Worm (Caenorhabditis elegans) whole organism, dauer: ENCODE results near the gene ngn-1.

Experiments used
- unc-62 ChIP-seq: sonication (generic microtip); optimal IDR thresholded peaks from 2 replicates; lab custom pipeline; 2017; ENCODE audit warnings: missing biosample characterization, missing genetic modification reagents, missing genetic modification characterization

ngn-1 gene

DNA sequence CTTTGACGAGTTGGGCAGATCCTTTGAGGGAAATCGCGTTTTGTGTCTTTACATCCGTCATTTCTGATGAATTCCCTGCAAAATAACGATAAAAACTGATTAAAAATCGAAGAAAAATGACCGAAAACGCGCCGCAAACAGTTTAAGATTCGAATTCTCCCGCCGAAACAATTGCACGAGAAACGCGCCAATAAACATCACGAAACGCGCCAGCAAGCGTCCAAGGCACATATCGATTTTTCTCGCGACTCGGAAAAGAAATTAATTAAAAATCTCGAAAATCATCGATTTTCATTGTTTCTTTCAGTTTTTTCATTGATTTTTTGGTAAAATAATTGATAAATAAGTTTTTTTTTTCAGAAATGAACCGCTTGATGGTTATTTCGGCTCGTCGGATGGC, 12.9 kb upstream of the ngn-1 start, which contains the start of the genes mdf-2 and nduv-3:
TSS of gene mdf-2 (minus strand) at position 176 of the 400 bp plus-strand sequence.
TSS of gene nduv-3 (plus strand) at position 361 of the 400 bp plus-strand sequence.
- TF ChIP-seq unc-62 (GFP tag; lab: Kevin White, UChicago) = no peak

DNA sequence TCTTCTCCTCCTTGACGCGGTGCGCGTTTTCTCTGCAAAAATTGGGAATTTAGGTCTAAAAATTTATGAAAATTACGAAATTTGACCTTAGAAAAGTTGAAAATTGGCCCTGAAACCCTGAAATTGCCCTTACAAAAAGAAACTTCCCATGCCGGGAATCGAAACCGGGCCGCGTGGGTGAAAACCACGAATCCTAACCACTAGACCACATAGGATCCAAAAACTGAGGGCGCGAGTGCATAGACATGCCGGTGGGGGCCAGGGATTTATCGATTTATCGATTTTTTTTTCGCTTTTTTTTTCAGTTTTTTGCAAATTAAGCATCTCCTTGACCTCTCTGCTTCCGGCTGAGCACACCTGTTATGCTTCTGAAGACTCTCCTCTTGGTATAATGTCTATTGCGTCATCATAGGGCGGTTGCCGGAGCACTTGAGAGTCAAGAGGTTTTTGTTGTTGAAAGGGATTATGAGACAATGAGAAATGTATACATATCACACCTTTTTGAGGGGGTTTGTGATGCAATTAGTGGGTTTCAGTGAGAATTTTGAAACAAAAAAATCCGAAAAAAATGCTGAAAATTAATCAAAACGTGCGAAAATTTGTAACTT, 11.7 kb upstream of the ngn-1 start:
- no peak for TF ChIP-seq unc-62 (GFP tag; lab: Kevin White, UChicago)

- TF ChIP-seq unc-62 (GFP tag; lab: Kevin White, UChicago) = no peak
Measured at ce11 chrIV:2634992-2635391, 6.9 kb upstream of the ngn-1 start.

DNA sequence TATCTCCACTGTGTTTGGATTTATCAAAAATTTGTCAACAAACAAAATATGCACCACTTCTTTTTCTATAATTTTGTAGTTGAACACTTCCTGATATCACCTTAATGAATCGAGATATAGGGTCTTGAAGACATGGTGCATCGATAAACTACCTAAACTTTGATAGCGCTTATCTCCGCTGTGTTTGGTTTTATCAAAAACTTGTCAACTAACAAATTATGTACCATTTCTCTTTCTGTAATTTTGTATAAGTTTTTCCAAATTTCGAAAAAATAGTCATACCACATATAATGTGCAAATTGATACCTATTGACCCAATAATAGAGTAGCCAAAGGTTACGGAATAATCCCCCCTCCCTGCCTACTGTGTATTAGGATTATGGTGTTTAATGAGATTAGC, 2.1 kb upstream of the ngn-1 start:
- TF ChIP-seq unc-62 (GFP tag; lab: Kevin White, UChicago) = no peak

ce11 chrIV:2618611-2619010, 9.5 kb downstream of the ngn-1 start, which contains the start of gene smf-3:
Gene smf-3 (plus strand): TSS chrIV:2618869.
- no peak for TF ChIP-seq unc-62 (GFP tag; lab: Kevin White, UChicago)

DNA sequence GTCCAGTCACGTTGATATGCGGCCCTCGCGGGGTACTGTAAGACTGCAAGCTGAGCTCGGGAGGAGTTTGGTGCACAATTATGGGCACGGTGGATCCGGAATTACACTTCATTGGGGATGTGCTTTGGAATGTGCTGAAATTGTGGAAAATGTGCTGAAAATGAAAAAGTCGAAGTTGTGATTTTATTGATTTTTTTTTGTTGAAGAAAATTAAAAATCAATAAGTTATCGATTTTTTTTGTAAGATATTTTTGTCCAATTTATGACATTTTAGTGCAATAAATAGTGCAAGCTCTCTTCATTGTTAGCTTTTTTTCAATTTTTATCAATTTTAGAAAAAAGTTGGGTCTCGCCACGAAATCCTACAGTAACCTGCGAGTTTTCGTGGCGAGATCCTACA, 11.2 kb downstream of the ngn-1 start:
- TF ChIP-seq unc-62 (GFP tag; lab: Kevin White, UChicago) = no peak

DNA sequence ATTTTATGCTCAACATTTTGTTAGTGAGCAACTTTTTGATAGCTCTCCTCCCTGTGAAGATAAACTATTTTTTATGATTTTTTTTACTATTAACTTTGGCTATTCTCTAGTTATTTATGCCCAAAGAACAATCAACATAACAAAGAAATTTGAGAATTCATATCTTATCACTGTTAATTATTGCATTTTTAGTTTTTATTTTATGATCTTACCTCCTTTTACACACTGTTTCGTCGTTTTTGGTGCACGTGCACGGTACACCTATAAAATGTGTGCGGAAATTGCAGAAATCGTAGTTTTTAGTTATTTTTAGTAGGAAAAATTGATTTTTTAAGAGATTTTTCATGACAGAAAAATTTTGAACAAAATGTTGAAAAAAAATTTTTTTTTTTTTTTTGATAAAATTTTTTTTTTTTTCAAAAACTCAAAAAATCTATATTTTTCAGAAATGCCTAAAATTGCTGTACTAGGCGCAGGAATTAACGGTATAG, 14.3 kb downstream of the ngn-1 start, which contains the start of gene daao-1:
TSS of gene daao-1 (plus strand) at position 441 of the 491 bp plus-strand sequence.
- TF ChIP-seq unc-62 (GFP tag; lab: Kevin White, UChicago) = no peak

DNA sequence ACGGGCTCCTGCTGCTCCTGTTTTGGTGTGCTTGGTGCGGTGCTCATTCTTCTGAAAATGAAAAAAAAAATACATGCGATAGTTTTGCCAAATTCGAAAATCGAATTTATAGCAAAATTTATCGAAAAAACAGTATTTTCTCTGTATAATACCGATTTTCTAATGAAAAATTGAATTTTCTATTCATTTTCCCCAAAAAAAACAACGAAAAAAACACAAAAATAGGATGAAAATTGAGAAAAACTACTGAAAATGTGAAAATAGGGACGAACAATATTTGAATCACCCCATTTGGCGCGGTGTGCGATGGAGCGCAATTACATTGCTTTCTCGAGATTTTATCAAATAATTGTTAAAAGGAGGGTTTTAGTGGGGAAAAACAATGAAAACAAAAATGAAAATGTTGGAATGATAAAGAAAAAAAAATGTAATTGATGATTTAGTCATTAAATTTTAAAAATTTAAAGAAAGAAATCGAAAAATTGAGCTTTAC, 15.0 kb downstream of the ngn-1 start, which contains the start of gene Y69A2AR.28:
TSS of gene Y69A2AR.28 (minus strand) at position 51 of the 493 bp plus-strand sequence.
- no peak for TF ChIP-seq unc-62 (GFP tag; lab: Kevin White, UChicago)

DNA sequence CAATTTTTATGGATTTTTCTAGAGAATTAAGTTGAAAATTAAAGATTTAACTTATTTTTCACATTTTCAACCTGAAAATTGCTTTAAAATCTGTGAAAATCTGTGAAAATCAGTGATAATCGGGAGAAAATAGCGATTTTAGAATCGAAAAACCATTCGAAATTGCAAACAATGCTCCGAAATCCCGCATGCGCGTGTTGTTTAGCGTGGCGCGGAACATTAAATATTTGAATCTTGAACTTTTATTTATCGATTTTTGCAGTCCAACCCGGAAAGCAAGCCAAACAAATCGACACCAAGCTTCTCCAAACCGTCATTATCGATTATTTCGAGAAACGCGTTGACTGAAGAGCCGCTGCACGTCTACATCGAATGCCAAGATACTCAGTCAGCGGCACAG, 17.1 kb downstream of the ngn-1 start:
- TF ChIP-seq unc-62 (GFP tag; lab: Kevin White, UChicago) = no peak

DNA sequence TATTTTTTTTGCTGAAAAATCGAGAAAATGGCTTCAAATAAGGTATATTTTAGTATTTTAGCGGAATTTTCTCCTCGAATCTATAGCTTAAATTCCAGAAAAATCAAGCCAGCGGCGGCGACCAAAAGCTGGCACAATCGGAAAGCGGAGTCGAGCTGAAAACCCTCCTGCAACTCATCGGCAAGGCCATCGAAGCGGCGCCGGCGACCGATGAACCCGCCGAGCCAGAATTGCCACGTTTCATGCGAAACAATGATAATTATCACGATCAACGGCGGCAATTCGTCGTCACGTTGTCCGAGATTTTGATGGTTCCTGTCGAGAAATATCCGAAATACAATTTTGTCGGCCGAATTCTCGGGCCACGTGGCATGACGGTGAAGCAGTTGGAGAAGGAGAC, 17.7 kb downstream of the ngn-1 start, which contains the start of gene Y69A2AR.32:
TSS of gene Y69A2AR.32 (plus strand) at position 28 of the 400 bp plus-strand sequence.
- no peak for TF ChIP-seq unc-62 (GFP tag; lab: Kevin White, UChicago)

DNA sequence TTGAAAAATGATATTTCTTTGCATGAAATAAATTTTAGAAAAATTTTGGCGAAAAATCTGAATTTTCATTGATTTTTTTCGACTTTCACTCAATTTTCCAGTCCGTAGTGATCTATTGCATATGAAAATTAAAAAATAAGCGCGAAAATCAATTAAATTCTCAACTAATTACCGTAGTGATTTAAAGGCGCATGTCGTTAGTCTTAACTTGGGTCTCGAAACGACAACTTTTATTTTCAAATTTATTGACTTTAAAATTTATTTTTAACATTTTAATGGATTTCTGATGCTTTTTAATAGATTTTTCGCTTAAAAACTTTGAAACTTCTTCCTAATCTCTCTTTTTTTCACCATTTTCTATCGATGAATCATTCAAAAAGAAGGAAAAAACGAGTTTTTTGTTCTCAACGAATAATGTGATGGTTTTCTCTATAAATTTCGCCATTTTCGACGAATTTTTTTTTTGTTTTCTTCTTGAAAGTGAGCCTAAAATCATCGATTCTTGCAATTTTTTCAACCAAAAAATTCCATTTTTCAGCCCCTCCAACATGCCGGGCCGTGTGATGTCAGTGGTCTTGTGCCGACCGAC, 20.5 kb downstream of the ngn-1 start, which contains the start of gene vamp-7:
TSS of gene vamp-7 (plus strand) at position 539 of the 589 bp plus-strand sequence.
- TF ChIP-seq unc-62 (GFP tag; lab: Kevin White, UChicago) = no peak

DNA sequence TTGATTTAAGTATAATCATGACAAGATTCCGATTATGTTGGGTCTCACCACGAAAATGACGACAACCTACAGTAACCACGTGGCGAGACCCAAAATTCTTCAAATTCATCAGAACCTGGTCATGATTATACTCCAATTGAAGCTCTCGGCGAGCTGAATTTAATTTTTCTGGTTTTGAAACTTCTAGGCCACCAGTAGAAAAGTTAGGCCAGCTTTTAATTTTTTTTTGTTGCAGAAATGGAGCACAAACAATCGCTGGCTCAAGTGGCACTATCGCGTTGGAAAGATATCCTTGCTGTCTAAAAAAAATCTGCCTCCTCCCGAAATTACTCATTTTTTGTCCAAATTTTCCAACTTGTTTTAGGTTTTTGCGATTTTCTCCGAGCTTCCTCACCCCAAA, 21.5 kb downstream of the ngn-1 start:
- TF ChIP-seq unc-62 (GFP tag; lab: Kevin White, UChicago) = no peak

DNA sequence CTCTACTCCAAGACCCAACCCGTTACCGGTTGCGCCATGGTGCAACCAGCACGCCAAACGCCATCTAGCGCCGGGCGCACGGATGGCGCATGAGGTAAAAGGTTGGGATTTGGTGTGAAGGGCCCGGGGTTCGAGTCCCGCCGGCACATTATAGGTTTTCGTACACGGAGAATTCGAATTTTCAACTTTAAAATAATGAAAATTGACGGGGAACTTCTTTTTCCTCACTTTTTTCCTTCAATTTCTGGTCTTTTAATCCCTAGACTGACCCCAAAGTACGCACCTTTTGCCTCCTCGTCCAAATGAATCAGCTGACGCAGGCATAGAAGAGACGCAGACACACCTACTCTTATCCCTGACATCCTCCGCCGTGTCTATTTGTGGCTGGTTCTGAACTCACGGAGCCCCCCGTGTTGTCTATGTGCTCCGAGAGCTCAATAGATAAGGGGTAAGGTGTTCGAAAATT, 24.5 kb downstream of the ngn-1 start:
- TF ChIP-seq unc-62 (GFP tag; lab: Kevin White, UChicago) = no peak

DNA sequence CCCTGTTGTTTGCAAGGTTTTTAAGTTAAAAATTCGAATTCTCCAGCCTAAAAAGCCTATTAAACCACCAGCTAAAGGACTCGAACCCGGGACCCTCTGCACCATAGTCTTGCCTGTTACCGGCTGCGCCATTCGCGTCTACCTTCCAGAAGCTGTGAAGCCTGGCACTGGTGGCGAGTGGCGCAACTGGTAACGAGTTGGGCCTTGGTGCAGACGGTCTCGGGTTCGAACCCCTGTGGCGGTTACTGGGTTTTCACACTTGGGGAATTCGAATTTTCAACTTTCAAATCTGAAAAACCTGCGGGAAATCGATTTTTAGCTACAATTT, 25.2 kb downstream of the ngn-1 start:
- TF ChIP-seq unc-62 (GFP tag; lab: Kevin White, UChicago) = no peak

DNA sequence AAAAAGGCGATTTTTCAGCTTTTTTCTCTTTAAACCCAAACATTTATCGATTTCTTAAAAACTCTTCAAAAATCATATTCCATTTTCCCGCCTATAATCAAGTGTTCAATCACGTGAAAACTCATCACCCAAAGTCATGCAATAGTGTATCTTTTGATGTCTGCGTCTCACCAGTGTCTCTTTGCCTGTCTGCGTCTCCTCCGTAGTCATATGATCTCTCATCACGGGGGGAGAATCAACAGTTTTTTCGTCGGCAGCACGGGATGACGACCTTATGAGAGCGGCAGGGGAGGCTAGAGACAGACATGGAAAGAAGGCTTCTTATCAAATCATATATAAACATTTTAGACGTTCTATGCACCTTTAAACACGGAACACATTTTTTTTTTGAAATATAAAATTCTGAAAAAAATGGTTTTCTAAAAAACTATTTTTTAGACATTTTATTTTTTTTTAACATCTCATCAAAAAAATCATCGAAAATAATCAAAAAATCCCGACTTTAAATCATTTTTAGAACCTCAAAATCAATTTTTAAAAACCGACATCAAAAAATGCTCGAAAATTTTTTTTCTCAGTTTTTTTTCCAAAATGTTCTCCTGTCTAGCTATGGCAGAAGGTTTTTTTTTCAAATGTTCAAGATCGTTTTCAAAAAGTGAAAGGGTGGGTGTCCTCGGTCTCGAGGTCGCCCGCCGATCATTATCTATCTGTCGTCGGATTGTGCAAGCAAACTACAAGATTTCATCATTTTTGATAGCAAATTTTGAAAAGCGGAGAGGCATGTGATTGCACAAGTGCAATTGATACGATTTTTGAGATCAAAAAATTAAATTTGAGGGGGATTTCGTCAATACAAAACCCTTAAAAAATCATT, 25.8 kb downstream of the ngn-1 start:
- TF ChIP-seq unc-62 (GFP tag; lab: Kevin White, UChicago) = no peak
